Fruit fly (Drosophila melanogaster) whole organism, embryonic: Measurements from ENCODE around the gene mRpL51.
A peak's percentile ranks its signal among the peaks of the same experiment; 100 is the strongest.

Experiments
- Ada2b ChIP-seq: fragments of 200-800 bp; sonication (Bioruptor generic); IDR thresholded peaks from 2 replicates; pipeline ENCODE4 v1.3.6; 2022; ENCODE audit warnings: missing biosample characterization, missing genetic modification characterization
- CG11085 ChIP-seq: fragments of 200-800 bp; sonication (Bioruptor generic); IDR thresholded peaks from 2 replicates; pipeline ENCODE4 v1.3.6; 2022; ENCODE audit warnings: missing biosample characterization, missing genetic modification characterization
- CG11560 ChIP-seq: fragments of 200-800 bp; sonication (Bioruptor generic); IDR thresholded peaks from 3 replicates; pipeline ENCODE4 v1.3.6; 2022; ENCODE audit warnings: missing biosample characterization, missing genetic modification characterization
- CG12104 ChIP-seq: fragments of 200-800 bp; sonication (Bioruptor generic); optimal IDR thresholded peaks from 3 replicates; lab custom pipeline; 2016; ENCODE audit warnings: missing biosample characterization, missing genetic modification characterization
- CG12236 ChIP-seq: fragments of 200-800 bp; sonication (Bioruptor generic); optimal IDR thresholded peaks from 2 replicates; lab custom pipeline; 2016; ENCODE audit warnings: missing biosample characterization, missing genetic modification characterization
- CG14965 ChIP-seq: fragments of 200-800 bp; sonication (Bioruptor generic); optimal IDR thresholded peaks from 2 replicates; lab custom pipeline; 2016; ENCODE audit warnings: missing biosample characterization, missing genetic modification characterization, borderline replicate concordance
- CG15011 ChIP-seq: fragments of 200-800 bp; sonication (Bioruptor generic); optimal IDR thresholded peaks from 3 replicates; lab custom pipeline; 2018; ENCODE audit warnings: missing biosample characterization, mild to moderate bottlenecking, missing genetic modification characterization
- CG15073 ChIP-seq: fragments of 200-800 bp; sonication (Bioruptor generic); optimal IDR thresholded peaks from 2 replicates; lab custom pipeline; 2016; ENCODE audit warnings: missing biosample characterization, missing genetic modification characterization
- CG16813 ChIP-seq: fragments of 200-800 bp; sonication (Bioruptor generic); IDR thresholded peaks from 3 replicates; pipeline ENCODE4 v1.3.6; 2022; ENCODE audit warnings: missing biosample characterization, missing genetic modification characterization; ENCODE audit not compliant: partially characterized antibody
- CG18476 ChIP-seq: fragments of 200-800 bp; sonication (Bioruptor generic); optimal IDR thresholded peaks from 2 replicates; lab custom pipeline; 2016; ENCODE audit warnings: missing biosample characterization, mild to moderate bottlenecking, missing genetic modification characterization
- CG18599 ChIP-seq: fragments of 200-800 bp; sonication (Bioruptor generic); optimal IDR thresholded peaks from 3 replicates; lab custom pipeline; 2017; ENCODE audit warnings: missing biosample characterization, missing genetic modification characterization, mild to moderate bottlenecking, moderate library complexity, missing genetic modification reagents
- CG2678 ChIP-seq: fragments of 200-800 bp; sonication (Bioruptor generic); optimal IDR thresholded peaks from 3 replicates; lab custom pipeline; 2019; ENCODE audit warnings: missing biosample characterization, mild to moderate bottlenecking, missing genetic modification characterization, moderate library complexity
- CG2712 ChIP-seq: fragments of 200-800 bp; optimal IDR thresholded peaks from 3 replicates; lab custom pipeline; 2019; ENCODE audit warnings: missing biosample characterization, mild to moderate bottlenecking, missing genetic modification characterization, moderate library complexity
- CG32532 ChIP-seq: fragments of 200-800 bp; sonication (Bioruptor generic); IDR thresholded peaks from 2 replicates; pipeline ENCODE4 v1.3.6; 2022; ENCODE audit warnings: missing biosample characterization, missing genetic modification characterization
- CG32772 ChIP-seq: fragments of 200-800 bp; sonication (Bioruptor generic); IDR thresholded peaks from 2 replicates; pipeline ENCODE4 v1.3.6; 2022; ENCODE audit warnings: missing biosample characterization, missing genetic modification characterization
- CG34224 ChIP-seq: fragments of 200-800 bp; sonication (Bioruptor generic); IDR thresholded peaks from 3 replicates; pipeline ENCODE4 v1.3.6; 2022; ENCODE audit warnings: missing biosample characterization, missing genetic modification characterization; ENCODE audit not compliant: partially characterized antibody
- CG3847 ChIP-seq: fragments of 200-800 bp; sonication (Bioruptor generic); IDR thresholded peaks from 2 replicates; pipeline ENCODE4 v1.3.6; 2022; ENCODE audit warnings: missing biosample characterization, missing genetic modification characterization
- CG4282 ChIP-seq: fragments of 200-800 bp; sonication (Bioruptor generic); optimal IDR thresholded peaks from 2 replicates; lab custom pipeline; 2016; ENCODE audit warnings: missing biosample characterization, missing genetic modification characterization
- CG4360 ChIP-seq: fragments of 200-800 bp; sonication (Bioruptor generic); IDR thresholded peaks from 2 replicates; pipeline ENCODE4 v1.3.6; 2022; ENCODE audit warnings: missing biosample characterization, missing genetic modification characterization
- CTCF ChIP-seq: fragments of 200-800 bp; sonication (Bioruptor generic); optimal IDR thresholded peaks from 2 replicates; lab custom pipeline; 2017; ENCODE audit warnings: missing biosample characterization, mild to moderate bottlenecking, missing genetic modification characterization, moderate library complexity
- CrebB ChIP-seq: fragments of 200-800 bp; sonication (Bioruptor generic); optimal IDR thresholded peaks from 3 replicates; lab custom pipeline; 2018; ENCODE audit warnings: missing biosample characterization, mild to moderate bottlenecking, missing genetic modification characterization
- Deaf1 ChIP-seq: fragments of 200-800 bp; optimal IDR thresholded peaks from 3 replicates; lab custom pipeline; 2019; ENCODE audit warnings: missing biosample characterization, mild to moderate bottlenecking, missing genetic modification characterization, moderate library complexity
- Dp ChIP-seq: fragments of 200-800 bp; sonication (Bioruptor generic); optimal IDR thresholded peaks from 2 replicates; lab custom pipeline; 2018; ENCODE audit warnings: missing biosample characterization, mild to moderate bottlenecking, missing genetic modification characterization, moderate library complexity
- Eip74EF ChIP-seq, 2 experiments: fragments of 200-800 bp in 1 of 2; fragments of >200 bp in 1 of 2; sonication (Bioruptor generic) in 1 of 2; optimal IDR thresholded peaks; 2 replicates each; lab custom pipeline; 2017 to 2019; ENCODE audit warnings: missing biosample characterization in 2 of 2, missing genetic modification characterization in 2 of 2, mild to moderate bottlenecking in 1 of 2, moderate library complexity in 1 of 2
- GATAe ChIP-seq: fragments of 200-800 bp; sonication (Bioruptor generic); conservative IDR thresholded peaks from 2 replicates; pipeline ENCODE4 v1.3.6; 2022; ENCODE audit warnings: missing biosample characterization, missing genetic modification characterization
- HLH3B ChIP-seq: fragments of 200-800 bp; sonication (Bioruptor generic); IDR thresholded peaks from 2 replicates; pipeline ENCODE4 v1.3.6; 2022; ENCODE audit warnings: missing biosample characterization, missing genetic modification characterization
- Hr3 ChIP-seq: fragments of 200-800 bp; sonication (Bioruptor generic); optimal IDR thresholded peaks from 3 replicates; lab custom pipeline; 2016; ENCODE audit warnings: missing biosample characterization, missing genetic modification characterization
- Hr51 ChIP-seq, 2 experiments: fragments of 200-800 bp; sonication (Bioruptor generic); optimal IDR thresholded peaks; 2 replicates in 1 of 2; 3 replicates in 1 of 2; lab custom pipeline; 2016 to 2018; ENCODE audit warnings: missing biosample characterization in 2 of 2, missing genetic modification characterization in 2 of 2, mild to moderate bottlenecking in 1 of 2, moderate library complexity in 1 of 2
- Hsf ChIP-seq: fragments of 200-800 bp; sonication (Bioruptor generic); optimal IDR thresholded peaks from 3 replicates; lab custom pipeline; 2016; ENCODE audit warnings: missing biosample characterization, missing genetic modification characterization
- MBD-R2 ChIP-seq: fragments of 200-800 bp; sonication (Bioruptor generic); IDR thresholded peaks from 2 replicates; pipeline ENCODE4 v1.3.6; 2022; ENCODE audit warnings: missing biosample characterization, missing genetic modification characterization
- Opbp ChIP-seq: fragments of 200-800 bp; sonication (Bioruptor generic); IDR thresholded peaks from 3 replicates; pipeline ENCODE4 v1.3.6; 2022; ENCODE audit warnings: missing biosample characterization, missing genetic modification characterization; ENCODE audit not compliant: partially characterized antibody
- Tbp ChIP-seq: fragments of >200 bp; optimal IDR thresholded peaks from 2 replicates; lab custom pipeline; 2018; ENCODE audit warnings: missing biosample characterization, missing genetic modification characterization
- Xbp1 ChIP-seq: fragments of 200-800 bp; sonication (Bioruptor generic); optimal IDR thresholded peaks from 3 replicates; lab custom pipeline; 2016; ENCODE audit warnings: missing biosample characterization, mild to moderate bottlenecking, missing genetic modification characterization
- chif ChIP-seq, 2 experiments: fragments of 200-800 bp; sonication (Bioruptor generic); optimal IDR thresholded peaks; 3 replicates each; lab custom pipeline; 2016; ENCODE audit warnings: missing biosample characterization in 2 of 2, missing genetic modification characterization in 2 of 2
- crol ChIP-seq: fragments of 200-800 bp; sonication (Bioruptor generic); IDR thresholded peaks from 2 replicates; pipeline ENCODE4 v1.3.6; 2022; ENCODE audit warnings: missing biosample characterization, missing genetic modification characterization
- da ChIP-seq: fragments of 200-800 bp; sonication (Bioruptor generic); optimal IDR thresholded peaks from 2 replicates; lab custom pipeline; 2016; ENCODE audit warnings: missing biosample characterization, missing genetic modification characterization
- danr ChIP-seq: fragments of 200-800 bp; sonication (Bioruptor generic); IDR thresholded peaks from 2 replicates; pipeline ENCODE4 v1.3.6; 2022; ENCODE audit warnings: missing biosample characterization, missing genetic modification characterization
- hb ChIP-seq: fragments of 200-800 bp; sonication (Bioruptor generic); IDR thresholded peaks from 3 replicates; pipeline ENCODE4 v1.3.6; 2022; ENCODE audit warnings: missing biosample characterization, missing genetic modification characterization; ENCODE audit not compliant: partially characterized antibody
- hbn ChIP-seq: fragments of 200-800 bp; sonication (Bioruptor generic); IDR thresholded peaks from 2 replicates; pipeline ENCODE4 v1.3.6; 2022; ENCODE audit warnings: missing biosample characterization, missing genetic modification characterization; ENCODE audit not compliant: partially characterized antibody
- lola ChIP-seq, 3 experiments: fragments of >200 bp in 2 of 3; fragments of 200-800 bp in 1 of 3; sonication (Bioruptor generic) in 1 of 3; optimal IDR thresholded peaks; 2 replicates each; lab custom pipeline; 2017 to 2019; ENCODE audit warnings: missing biosample characterization in 3 of 3, missing genetic modification characterization in 3 of 3, mild to moderate bottlenecking in 1 of 3, moderate library complexity in 1 of 3
- peb ChIP-seq: fragments of 200-800 bp; sonication (Bioruptor generic); IDR thresholded peaks from 2 replicates; pipeline ENCODE4 v1.3.6; 2022; ENCODE audit warnings: missing biosample characterization, missing genetic modification characterization
- pfk ChIP-seq: fragments of 200-800 bp; sonication (Bioruptor generic); optimal IDR thresholded peaks from 2 replicates; lab custom pipeline; 2018; ENCODE audit warnings: missing biosample characterization, mild to moderate bottlenecking, missing genetic modification characterization, moderate library complexity
- pros ChIP-seq: fragments of 200-800 bp; sonication (Bioruptor generic); optimal IDR thresholded peaks from 3 replicates; lab custom pipeline; 2019; ENCODE audit warnings: missing biosample characterization, mild to moderate bottlenecking, missing genetic modification characterization, moderate library complexity
- repo ChIP-seq: fragments of 200-800 bp; sonication (Bioruptor generic); optimal IDR thresholded peaks from 2 replicates; lab custom pipeline; 2016; ENCODE audit warnings: missing biosample characterization, missing genetic modification characterization
- ro ChIP-seq: fragments of 200-800 bp; sonication (Bioruptor generic); IDR thresholded peaks from 2 replicates; pipeline ENCODE4 v1.3.6; 2022; ENCODE audit warnings: missing biosample characterization, missing genetic modification characterization
- salm ChIP-seq: fragments of 200-800 bp; sonication (Bioruptor generic); optimal IDR thresholded peaks from 2 replicates; lab custom pipeline; 2018; ENCODE audit warnings: missing biosample characterization, mild to moderate bottlenecking, missing genetic modification characterization
- sob ChIP-seq: fragments of 200-800 bp; sonication (Bioruptor generic); IDR thresholded peaks from 2 replicates; pipeline ENCODE4 v1.3.6; 2022; ENCODE audit warnings: missing biosample characterization, missing genetic modification characterization
- tll ChIP-seq, 2 experiments: fragments of 200-800 bp in 1 of 2; fragments of >200 bp in 1 of 2; sonication (Bioruptor generic) in 1 of 2; optimal IDR thresholded peaks; 2 replicates each; lab custom pipeline; 2017 to 2019; ENCODE audit warnings: missing biosample characterization in 2 of 2, missing genetic modification characterization in 2 of 2, mild to moderate bottlenecking in 1 of 2, moderate library complexity in 1 of 2

mRpL51 gene

dm6 chr2L:8535394-8536176 lies 18.4 kb upstream of the mRpL51 start (continued):
- TF ChIP-seq sob (GFP tag; lab: Robert Waterston, UW): peak; percentile 56
- no peak for TF ChIP-seq CG11085 (GFP tag; lab: Robert Waterston, UW)
- TF ChIP-seq peb (GFP tag; lab: Robert Waterston, UW): peak; percentile 64
- no peak for TF ChIP-seq Opbp (GFP tag; lab: Robert Waterston, UW)
- TF ChIP-seq CTCF (GFP tag; lab: Kevin White, UChicago): peak; percentile 52
- TF ChIP-seq Ada2b (GFP tag; lab: Robert Waterston, UW): peak; percentile 60
- peak; percentile 63; the same call in 1 of the 2 replicates for TF ChIP-seq ro
- peak; percentile 77 for TF ChIP-seq Hsf (GFP tag; lab: Kevin White, UChicago)
- TF ChIP-seq Dp: no peak
- peak; percentile 79 for TF ChIP-seq Deaf1 (tag; lab: Kevin White, UChicago)
- TF ChIP-seq salm (tag; lab: Kevin White, UChicago): peak; percentile 87
- TF ChIP-seq MBD-R2: peak; percentile 42
- no peak; the same call in 1 of the 2 replicates for TF ChIP-seq CG4360 (GFP tag; lab: Robert Waterston, UW)
- TF ChIP-seq CG18599 (GFP tag; lab: Kevin White, UChicago): peak; percentile 89
- TF ChIP-seq hbn: no peak
- TF ChIP-seq HLH3B (GFP tag; lab: Robert Waterston, UW): peak; percentile 78
- TF ChIP-seq pfk (GFP tag; lab: Kevin White, UChicago): no peak
- TF ChIP-seq Xbp1 (GFP tag; lab: Kevin White, UChicago): peak; percentile 90
- no peak for TF ChIP-seq tll (GFP tag; optimal IDR thresholded peaks at IDR 0.05; lab: Kevin White, UChicago)
- peak; percentile 47 for TF ChIP-seq CG15011
- peak; percentile 95 for TF ChIP-seq CG2712 (tag; lab: Kevin White, UChicago)
- TF ChIP-seq CG15073 (GFP tag; lab: Kevin White, UChicago): peak; percentile 60
- peak; percentile 82 for TF ChIP-seq CG18476 (GFP tag; lab: Kevin White, UChicago)
- TF ChIP-seq CrebB (tag; lab: Kevin White, UChicago): peak; percentile 31
- peak in 1 of 2 experiments; percentile 96 for TF ChIP-seq Hr51 (GFP tag; optimal IDR thresholded peaks at IDR 0.05; lab: Kevin White, UChicago)
- TF ChIP-seq CG3847 (GFP tag; lab: Robert Waterston, UW): peak; percentile 78
- TF ChIP-seq Tbp (GFP tag; lab: Kevin White, UChicago): no peak
- TF ChIP-seq CG16813 (GFP tag; lab: Robert Waterston, UW): no peak
- peak; percentile 74; the same call in 1 of the 3 replicates for TF ChIP-seq CG11560
- peak; percentile 79 for TF ChIP-seq crol (GFP tag; lab: Robert Waterston, UW)
- TF ChIP-seq da (GFP tag; lab: Kevin White, UChicago): no peak
- TF ChIP-seq repo (GFP tag; lab: Kevin White, UChicago): no peak
- peak in 1 of 3 experiments; percentile 96 for TF ChIP-seq lola (GFP tag; optimal IDR thresholded peaks at IDR 0.05; lab: Kevin White, UChicago)
- peak in 1 of 2 experiments; percentile 86 for TF ChIP-seq Eip74EF (GFP tag; optimal IDR thresholded peaks at IDR 0.05; lab: Kevin White, UChicago)
- TF ChIP-seq danr (GFP tag; lab: Robert Waterston, UW): peak; percentile 70
- peak; percentile 19 for TF ChIP-seq pros
- TF ChIP-seq chif (GFP tag; optimal IDR thresholded peaks at IDR 0.05; lab: Kevin White, UChicago): peak in 1 of 2 experiments; percentile 71
- TF ChIP-seq CG2678 (tag; lab: Kevin White, UChicago): peak; percentile 98
- TF ChIP-seq CG12236 (GFP tag; lab: Kevin White, UChicago): no peak
- TF ChIP-seq Hr3 (GFP tag; lab: Kevin White, UChicago): peak; percentile 89
- peak; percentile 61; the same call in 1 of the 2 replicates for TF ChIP-seq CG32772 (GFP tag; lab: Robert Waterston, UW)
- no peak for TF ChIP-seq hb (GFP tag; lab: Robert Waterston, UW)
- peak; percentile 79 for TF ChIP-seq CG32532 (GFP tag; lab: Robert Waterston, UW)
- no peak for TF ChIP-seq CG14965 (GFP tag; lab: Kevin White, UChicago)
- TF ChIP-seq CG4282 (GFP tag; lab: Kevin White, UChicago): no peak
- TF ChIP-seq GATAe: peak; percentile 57
- peak; percentile 93 for TF ChIP-seq CG12104 (GFP tag; lab: Kevin White, UChicago)
- 0 out of 3 replicates have a peak, but pooled peaks have one; percentile 11 for TF ChIP-seq CG34224 (GFP tag; lab: Robert Waterston, UW)
